Fruit fly (Drosophila melanogaster): Measurements from ENCODE around the gene Klp98A.

Gene Klp98A

DNA sequence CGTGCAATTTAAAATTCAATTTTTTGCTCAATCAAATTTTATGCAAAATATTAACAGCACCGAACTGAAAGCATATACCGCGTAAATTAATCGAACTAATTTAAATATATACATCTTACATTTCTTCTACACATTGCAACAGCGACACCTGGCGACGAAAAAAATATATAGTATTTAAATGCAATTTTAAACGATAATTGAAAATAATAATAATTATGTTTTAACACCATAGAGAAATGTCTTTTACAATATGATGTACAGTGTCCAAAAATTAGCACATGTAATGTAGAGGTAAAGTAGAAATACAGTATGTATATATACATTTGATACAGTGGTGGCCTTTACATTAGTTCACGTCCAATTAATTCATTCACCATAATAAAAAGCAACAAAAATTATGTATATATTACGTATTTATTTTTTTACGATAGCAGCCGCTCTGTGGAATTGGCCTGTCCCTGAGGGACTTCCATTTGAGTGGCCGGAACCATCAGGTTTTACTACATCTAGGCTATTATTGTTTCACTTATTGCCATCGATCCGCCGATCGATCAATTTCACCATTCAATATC lies 11.5 kb downstream of the Klp98A start (continued):
- TF ChIP-seq CG6791 (GFP tag; IDR thresholded peaks at IDR 0.05; ENCODE audit: partially characterized antibody) (peak; percentile 52; the same call in 1 of the 3 replicates), sr (GFP tag; IDR thresholded peaks at IDR 0.05) (no peak), MTF-1 (GFP tag; optimal IDR thresholded peaks at IDR 0.05; ENCODE audit: borderline replicate concordance) (no peak), GATAe (GFP tag; conservative IDR thresholded peaks at IDR 0.05) (no peak), CG8290 (GFP tag; optimal IDR thresholded peaks at IDR 0.05) (no peak), CG8290 (tag; optimal IDR thresholded peaks at IDR 0.05) (no peak), B-H2 (GFP tag; optimal IDR thresholded peaks at IDR 0.05) (no peak), lbe (GFP tag; optimal IDR thresholded peaks at IDR 0.05) (no peak), nom (GFP tag; optimal IDR thresholded peaks at IDR 0.05) (no peak), btn (GFP tag; optimal IDR thresholded peaks at IDR 0.05) (no peak), CG5953 (GFP tag; IDR thresholded peaks at IDR 0.05) (no peak), aop (GFP tag; IDR thresholded peaks at IDR 0.05) (no peak), CG8924 (tag; optimal IDR thresholded peaks at IDR 0.05) (no peak), CG32772 (GFP tag; IDR thresholded peaks at IDR 0.05) (no peak), phol (tag; optimal IDR thresholded peaks at IDR 0.05) (peak; percentile 4), oc (tag; optimal IDR thresholded peaks at IDR 0.05) (no peak), CG17802 (tag; optimal IDR thresholded peaks at IDR 0.05) (no peak), zen (tag; optimal IDR thresholded peaks at IDR 0.05) (peak; percentile 24), gem (tag; optimal IDR thresholded peaks at IDR 0.05) (no peak), CG14860 (GFP tag; IDR thresholded peaks at IDR 0.05; ENCODE audit: partially characterized antibody) (no peak; the same call in 2 of the 3 replicates), CG34376 (GFP tag; optimal IDR thresholded peaks at IDR 0.05) (no peak), Nf-YC (tag; optimal IDR thresholded peaks at IDR 0.05) (no peak), prd (optimal IDR thresholded peaks at IDR 0.05) (no peak), prd (GFP tag; IDR thresholded peaks at IDR 0.05) (0 out of 3 replicates have a peak, but pooled peaks have one; percentile 6), PHDP (tag; optimal IDR thresholded peaks at IDR 0.05) (no peak), CG17361 (GFP tag; IDR thresholded peaks at IDR 0.05) (no peak), grau (tag; optimal IDR thresholded peaks at IDR 0.05) (no peak), CG4404 (GFP tag; IDR thresholded peaks at IDR 0.05) (no peak), Fer2 (tag; optimal IDR thresholded peaks at IDR 0.05) (no peak), CG10565 (GFP tag; optimal IDR thresholded peaks at IDR 0.05) (no peak), lab (GFP tag; optimal IDR thresholded peaks at IDR 0.05) (no peak), Doc3 (GFP tag; IDR thresholded peaks at IDR 0.05; ENCODE audit: partially characterized antibody) (no peak), CG32532 (GFP tag; IDR thresholded peaks at IDR 0.05) (no peak), CG5180 (GFP tag; optimal IDR thresholded peaks at IDR 0.05) (no peak), Stat92E (GFP tag; optimal IDR thresholded peaks at IDR 0.05) (no peak), E2f1 (GFP tag; IDR thresholded peaks at IDR 0.05) (no peak), Xrp1 (GFP tag; IDR thresholded peaks at IDR 0.05) (0 out of 2 replicates have a peak, but pooled peaks have one; percentile 11), CG7839 (tag; optimal IDR thresholded peaks at IDR 0.05) (no peak), CG8089 (GFP tag; optimal IDR thresholded peaks at IDR 0.05) (no peak), CG2889 (GFP tag; IDR thresholded peaks at IDR 0.05) (no peak), dmrt99B (tag; optimal IDR thresholded peaks at IDR 0.05) (no peak), jumu (GFP tag; optimal IDR thresholded peaks at IDR 0.05) (no peak), exex (tag; optimal IDR thresholded peaks at IDR 0.05) (no peak), chif (GFP tag; optimal IDR thresholded peaks at IDR 0.05) (no peak), CG1603 (tag; optimal IDR thresholded peaks at IDR 0.05) (no peak), Sox100B (GFP tag; optimal IDR thresholded peaks at IDR 0.05) (no peak), CG11456 (GFP tag; IDR thresholded peaks at IDR 0.05) (no peak), CG13296 (GFP tag; optimal IDR thresholded peaks at IDR 0.05) (no peak), CG6272 (GFP tag; IDR thresholded peaks at IDR 0.05) (no peak), mld (GFP tag; IDR thresholded peaks at IDR 0.05; ENCODE audit: partially characterized antibody) (no peak)
